Worm (Caenorhabditis elegans) whole organism, L4 larva: Measurements from ENCODE around the gene H10E21.4.

Source experiments
- D1046.2 ChIP-seq: fragments of 200-800 bp; sonication (Bioruptor generic); IDR thresholded peaks from 2 replicates; pipeline ENCODE4 v1.3.6; 2022; ENCODE audit warnings: missing genetic modification characterization, missing compliant biosample characterization
- fkh-10 ChIP-seq: fragments of 150-350 bp; optimal IDR thresholded peaks from 2 replicates; lab custom pipeline; 2014; ENCODE audit warnings: missing biosample characterization, missing genetic modification reagents, missing genetic modification characterization
- fos-1 ChIP-seq: fragments of 150-350 bp; optimal IDR thresholded peaks from 2 replicates; lab custom pipeline; 2014; ENCODE audit warnings: missing biosample characterization, missing genetic modification characterization
- lin-1 ChIP-seq: fragments of 200-800 bp; sonication (Bioruptor generic); IDR thresholded peaks from 2 replicates; pipeline ENCODE4 v1.3.6; 2022; ENCODE audit warnings: missing genetic modification reagents, missing genetic modification characterization, missing compliant biosample characterization
- lin-15B ChIP-seq: fragments of 150-350 bp; sonication (generic microtip); optimal IDR thresholded peaks from 3 replicates; lab custom pipeline; 2014; ENCODE audit warnings: missing biosample characterization, missing genetic modification characterization
- lsy-2 ChIP-seq, 2 experiments: fragments of 150-350 bp in 1 of 2; sonication (generic microtip) in 1 of 2; optimal IDR thresholded peaks; 2 replicates each; lab custom pipeline; 2014 to 2017; ENCODE audit warnings: missing biosample characterization in 2 of 2, missing genetic modification characterization in 2 of 2
- saeg-2 ChIP-seq: fragments of 200-800 bp; sonication (Bioruptor generic); IDR thresholded peaks from 2 replicates; pipeline ENCODE4 v1.3.6; 2022; ENCODE audit warnings: missing genetic modification reagents, missing genetic modification characterization, missing compliant biosample characterization
- ztf-11 ChIP-seq: fragments of 150-350 bp; optimal IDR thresholded peaks from 2 replicates; lab custom pipeline; 2014; ENCODE audit warnings: missing biosample characterization, missing genetic modification characterization

DNA sequence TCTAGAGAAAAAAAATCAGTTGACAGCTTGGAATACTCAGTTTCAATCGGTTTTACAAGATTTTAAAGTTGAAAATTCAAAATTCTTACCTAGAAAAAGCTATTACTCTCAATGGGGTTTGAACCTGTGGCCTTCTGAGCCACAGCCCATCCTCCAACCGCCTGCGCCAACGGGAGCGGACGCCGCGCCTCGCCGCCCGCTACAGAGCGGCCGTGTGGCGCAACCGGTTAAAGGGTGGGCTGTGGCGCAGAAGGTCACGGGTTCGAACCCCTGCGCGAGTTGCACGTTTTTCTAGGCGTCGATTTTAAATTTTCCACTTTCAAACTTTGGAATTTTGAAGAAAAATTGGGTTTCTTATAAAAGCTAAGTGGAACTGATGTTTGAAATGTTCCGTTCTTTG lies 28.9 kb upstream of the H10E21.4 start:
- no peak for TF ChIP-seq D1046.2 (GFP tag; lab: Robert Waterston, UW)
- TF ChIP-seq ztf-11 (tag; lab: Kevin White, UChicago) = no peak
- no peak for TF ChIP-seq fkh-10 (GFP tag; lab: Kevin White, UChicago)
- no peak for TF ChIP-seq lsy-2 (tag; optimal IDR thresholded peaks at IDR 0.05; lab: Kevin White, UChicago)
- TF ChIP-seq lin-1 (GFP tag; lab: Robert Waterston, UW) = no peak
- no peak for TF ChIP-seq lin-15B (tag; lab: Kevin White, UChicago)
- no peak for TF ChIP-seq saeg-2
- TF ChIP-seq fos-1 (tag; lab: Kevin White, UChicago) = no peak
